Worm (Caenorhabditis elegans): ENCODE data around the gene arrd-1.
"Not testable (repeated sequence)": the region's sequence is repeated elsewhere in the genome, so short reads cannot be mapped to it uniquely, and the experiment has no call there.

Gene arrd-1

ce11 chrII:584321-584848 lies 42.9 kb upstream of the arrd-1 start, which contains the start of the genes W08F4.12 and W08F4.13:
TSS of gene W08F4.12 (minus strand) at chrII:584421.
TSS of gene W08F4.13 (plus strand) at chrII:584798.
- TF ChIP-seq nhr-28 (tag; optimal IDR thresholded peaks at IDR 0.05) (no peak), unc-39 (tag; optimal IDR thresholded peaks at IDR 0.05) (no peak), ceh-83 (GFP tag; optimal IDR thresholded peaks at IDR 0.05) (no peak)

ce11 chrII:587533-587932 lies 39.8 kb upstream of the arrd-1 start, which contains the start of gene fbxb-34:
TSS of gene fbxb-34 (plus strand) at chrII:587833.
- TF ChIP-seq ham-2 (GFP tag; optimal IDR thresholded peaks at IDR 0.05) (no peak), pha-4 (tag; optimal IDR thresholded peaks at IDR 0.05) (no peak), hlh-1 (tag; optimal IDR thresholded peaks at IDR 0.05) (no peak), elt-1 (tag; optimal IDR thresholded peaks at IDR 0.05; ENCODE audit: borderline replicate concordance, insufficient read depth) (no peak), cnd-1 (tag; optimal IDR thresholded peaks at IDR 0.05) (no peak), ceh-43 (GFP tag; optimal IDR thresholded peaks at IDR 0.05) (no peak), unc-39 (tag; optimal IDR thresholded peaks at IDR 0.05) (no peak), blmp-1 (tag; optimal IDR thresholded peaks at IDR 0.05) (no peak), zip-8 (tag; optimal IDR thresholded peaks at IDR 0.05) (no peak), nhr-2 (tag; optimal IDR thresholded peaks at IDR 0.05) (no peak), unc-120 (tag; optimal IDR thresholded peaks at IDR 0.05; ENCODE audit: poor library complexity, severe bottlenecking) (no peak), mep-1 (tag; optimal IDR thresholded peaks at IDR 0.05) (no peak), ztf-11 (tag; optimal IDR thresholded peaks at IDR 0.05) (no peak), unc-62 (GFP tag; optimal IDR thresholded peaks at IDR 0.05) (no peak), mls-2 (tag; optimal IDR thresholded peaks at IDR 0.05) (no peak), ces-1 (GFP tag; optimal IDR thresholded peaks at IDR 0.05) (no peak), bed-3 (GFP tag; optimal IDR thresholded peaks at IDR 0.05) (no peak), nhr-237 (tag; optimal IDR thresholded peaks at IDR 0.05) (no peak), flh-1 (GFP tag; optimal IDR thresholded peaks at IDR 0.05) (no peak)

ce11 chrII:591110-591509 lies 36.2 kb upstream of the arrd-1 start, which contains the start of gene W08F4.10:
TSS of gene W08F4.10 (minus strand) at chrII:591210.
- no peak for TF ChIP-seq nhr-28 (tag; optimal IDR thresholded peaks at IDR 0.05)
- TF ChIP-seq unc-120 (tag; optimal IDR thresholded peaks at IDR 0.05; ENCODE audit: poor library complexity, severe bottlenecking): no peak
- TF ChIP-seq cnd-1 (tag; optimal IDR thresholded peaks at IDR 0.05): no peak
- TF ChIP-seq ceh-39 (tag; optimal IDR thresholded peaks at IDR 0.05): no peak
- no peak for TF ChIP-seq M03D4.4 (tag; optimal IDR thresholded peaks at IDR 0.05)
- TF ChIP-seq blmp-1 (tag; optimal IDR thresholded peaks at IDR 0.05): no peak
- no peak for TF ChIP-seq hlh-1 (tag; optimal IDR thresholded peaks at IDR 0.05)
- TF ChIP-seq bed-3 (GFP tag; optimal IDR thresholded peaks at IDR 0.05): no peak
- TF ChIP-seq zip-8 (tag; optimal IDR thresholded peaks at IDR 0.05): no peak
- TF ChIP-seq nhr-76 (tag; optimal IDR thresholded peaks at IDR 0.05): no peak
- TF ChIP-seq drap-1 (GFP tag; optimal IDR thresholded peaks at IDR 0.05): no peak
- TF ChIP-seq mep-1 (tag; optimal IDR thresholded peaks at IDR 0.05): no peak
- TF ChIP-seq ces-1 (GFP tag; optimal IDR thresholded peaks at IDR 0.05): no peak

- not testable (repeated sequence) for TF ChIP-seq ham-2 (GFP tag; optimal IDR thresholded peaks at IDR 0.05); mls-2 (tag; optimal IDR thresholded peaks at IDR 0.05); flh-1 (GFP tag; optimal IDR thresholded peaks at IDR 0.05)
Measured at ce11 chrII:593221-593620, 34.1 kb upstream of the arrd-1 start, which contains the start of gene W08F4.1. TSS of gene W08F4.1 (plus strand) at chrII:593521.

- TF ChIP-seq sptf-1 (tag; optimal IDR thresholded peaks at IDR 0.05) (no peak), mab-5 (tag; optimal IDR thresholded peaks at IDR 0.05) (no peak), unc-39 (tag; optimal IDR thresholded peaks at IDR 0.05) (no peak), mep-1 (tag; optimal IDR thresholded peaks at IDR 0.05) (no peak), snpc-4 (tag; optimal IDR thresholded peaks at IDR 0.05) (no peak), nhr-76 (tag; optimal IDR thresholded peaks at IDR 0.05) (no peak), nhr-28 (tag; optimal IDR thresholded peaks at IDR 0.05) (no peak), flh-1 (GFP tag; optimal IDR thresholded peaks at IDR 0.05) (no peak), lin-32 (GFP tag; optimal IDR thresholded peaks at IDR 0.05) (no peak), hlh-1 (tag; optimal IDR thresholded peaks at IDR 0.05) (no peak), lsy-2 (tag; optimal IDR thresholded peaks at IDR 0.05) (no peak), elt-1 (tag; optimal IDR thresholded peaks at IDR 0.05; ENCODE audit: borderline replicate concordance, insufficient read depth) (no peak), nhr-12 (tag; optimal IDR thresholded peaks at IDR 0.05) (no peak), lin-13 (tag; optimal IDR thresholded peaks at IDR 0.05) (no peak), ceh-43 (GFP tag; optimal IDR thresholded peaks at IDR 0.05) (no peak), mls-2 (tag; optimal IDR thresholded peaks at IDR 0.05) (no peak), ham-2 (GFP tag; optimal IDR thresholded peaks at IDR 0.05) (no peak)
Measured at ce11 chrII:596702-597101, 30.6 kb upstream of the arrd-1 start.
